Worm (Caenorhabditis elegans) whole organism, young adult: Measurements from ENCODE around the gene K08H2.10.

ENCODE experiments used
- ama-1 ChIP-seq, 3 experiments: fragments of 150-350 bp in 1 of 3; sonication (generic microtip) in 2 of 3; optimal IDR thresholded peaks; 2 replicates each; lab custom pipeline; 2014 to 2018; ENCODE audit warnings: missing biosample characterization in 2 of 3, missing genetic modification characterization in 2 of 3, missing genetic modification reagents in 2 of 3
- attf-3 ChIP-seq: fragments of 200-800 bp; sonication (Bioruptor generic); conservative IDR thresholded peaks from 2 replicates; pipeline ENCODE4 v1.3.6; 2022; ENCODE audit warnings: missing genetic modification reagents, missing genetic modification characterization, missing compliant biosample characterization
- dox-1 ChIP-seq: fragments of 200-800 bp; sonication (Bioruptor generic); IDR thresholded peaks from 2 replicates; pipeline ENCODE4 v1.3.6; 2022; ENCODE audit warnings: missing genetic modification reagents, missing genetic modification characterization, missing compliant biosample characterization
- lin-35 ChIP-seq, 3 experiments: fragments of 150-350 bp in 2 of 3; sonication (generic microtip) in 1 of 3; optimal IDR thresholded peaks; 2 replicates each; lab custom pipeline; 2014 to 2018; ENCODE audit warnings: missing biosample characterization in 3 of 3, missing genetic modification characterization in 3 of 3, missing genetic modification reagents in 3 of 3
- mel-28 ChIP-seq: sonication (generic microtip); optimal IDR thresholded peaks from 2 replicates; lab custom pipeline; 2016; ENCODE audit warnings: borderline replicate concordance, mild to moderate bottlenecking, missing genetic modification characterization, missing compliant biosample characterization
- pbrm-1 ChIP-seq: fragments of 200-800 bp; sonication (Bioruptor generic); IDR thresholded peaks from 2 replicates; pipeline ENCODE4 v1.3.6; 2022; ENCODE audit warnings: missing genetic modification reagents, missing genetic modification characterization, missing compliant biosample characterization
- pha-4 ChIP-seq: fragments of 150-350 bp; sonication (generic microtip); optimal IDR thresholded peaks from 2 replicates; lab custom pipeline; 2014; ENCODE audit warnings: missing biosample characterization, missing genetic modification reagents, missing genetic modification characterization
- snpc-4 ChIP-seq, 5 experiments: fragments of 150-350 bp in 1 of 5; sonication (generic microtip) in 4 of 5; optimal IDR thresholded peaks; 2 replicates each; lab custom pipeline; 2014 to 2018; ENCODE audit warnings: missing genetic modification characterization in 5 of 5, missing biosample characterization in 3 of 5, antibody characterized with exemption in 2 of 5, mild to moderate bottlenecking in 2 of 5, missing compliant biosample characterization in 2 of 5, missing genotype in 2 of 5, moderate library complexity in 2 of 5, missing genetic modification reagents in 1 of 5

ce11 chrX:13250163-13250562, 7.4 kb upstream of the K08H2.10 start:
- TF ChIP-seq pha-4 (peak; percentile 90), ama-1 (optimal IDR thresholded peaks at IDR 0.05; lab: Kevin White, UChicago) (no peak), ama-1 (GFP tag; optimal IDR thresholded peaks at IDR 0.05; lab: Kevin White, UChicago) (no peak), snpc-4 (GFP tag; optimal IDR thresholded peaks at IDR 0.05; lab: Kevin White, UChicago) (no peak), snpc-4 (tag; optimal IDR thresholded peaks at IDR 0.05; lab: Kevin White, UChicago) (no peak), attf-3 (GFP tag; lab: Robert Waterston, UW) (no peak), mel-28 (tag; lab: Kevin White, UChicago) (no peak), dox-1 (peak; percentile 38; the same call in 1 of the 2 replicates), lin-35 (GFP tag; optimal IDR thresholded peaks at IDR 0.05; lab: Kevin White, UChicago) (no peak), pbrm-1 (GFP tag; lab: Robert Waterston, UW) (no peak)
